Fruit fly (Drosophila melanogaster) whole organism, pupa: ENCODE results near the gene CG10804.

Experiments used
- CG10348 ChIP-seq: fragments of 200-800 bp; sonication (Bioruptor generic); IDR thresholded peaks from 2 replicates; pipeline ENCODE4 v1.3.6; 2022; ENCODE audit warnings: missing biosample characterization, missing genetic modification characterization
- CG12605 ChIP-seq: fragments of 200-800 bp; sonication (Bioruptor generic); IDR thresholded peaks from 2 replicates; pipeline ENCODE4 v1.3.6; 2022; ENCODE audit warnings: missing biosample characterization, missing genetic modification characterization
- CG13204 ChIP-seq: fragments of 200-800 bp; sonication (Bioruptor generic); optimal IDR thresholded peaks from 2 replicates; lab custom pipeline; 2018; ENCODE audit warnings: missing biosample characterization, mild to moderate bottlenecking, missing genetic modification characterization, moderate library complexity
- CG14655 ChIP-seq: fragments of 200-800 bp; sonication (Bioruptor generic); optimal IDR thresholded peaks from 3 replicates; lab custom pipeline; 2017; ENCODE audit warnings: mild to moderate bottlenecking, missing biosample characterization, missing genetic modification reagents, missing genetic modification characterization
- CG15710 ChIP-seq: fragments of 200-800 bp; sonication (Bioruptor generic); optimal IDR thresholded peaks from 2 replicates; lab custom pipeline; 2018; ENCODE audit warnings: missing biosample characterization, mild to moderate bottlenecking, missing genetic modification characterization, moderate library complexity
- CG17806 ChIP-seq: fragments of 200-800 bp; sonication (Bioruptor generic); optimal IDR thresholded peaks from 2 replicates; lab custom pipeline; 2018; ENCODE audit warnings: missing biosample characterization, mild to moderate bottlenecking, missing genetic modification characterization, moderate library complexity
- CG32121 ChIP-seq: fragments of 200-800 bp; sonication (Bioruptor generic); IDR thresholded peaks from 2 replicates; pipeline ENCODE4 v1.3.6; 2022; ENCODE audit warnings: missing biosample characterization, missing genetic modification characterization
- CG34367 ChIP-seq: fragments of 200-800 bp; sonication (Bioruptor generic); optimal IDR thresholded peaks from 2 replicates; lab custom pipeline; 2018; ENCODE audit warnings: missing biosample characterization, mild to moderate bottlenecking, missing genetic modification characterization
- CG4496 ChIP-seq: fragments of 200-800 bp; sonication (Bioruptor generic); IDR thresholded peaks from 3 replicates; pipeline ENCODE4 v1.3.6; 2022; ENCODE audit warnings: missing biosample characterization, missing genetic modification characterization
- CG8159 ChIP-seq: fragments of 200-800 bp; sonication (Bioruptor generic); optimal IDR thresholded peaks from 3 replicates; lab custom pipeline; 2018; ENCODE audit warnings: missing biosample characterization, mild to moderate bottlenecking, missing genetic modification characterization, moderate library complexity
- CG8301 ChIP-seq: fragments of 200-800 bp; sonication (Bioruptor generic); optimal IDR thresholded peaks from 2 replicates; lab custom pipeline; 2018; ENCODE audit warnings: missing biosample characterization, mild to moderate bottlenecking, missing genetic modification characterization
- CG9948 ChIP-seq: fragments of 200-800 bp; sonication (Bioruptor generic); optimal IDR thresholded peaks from 2 replicates; lab custom pipeline; 2018; ENCODE audit warnings: missing biosample characterization, mild to moderate bottlenecking, missing genetic modification characterization, moderate library complexity
- D1 ChIP-seq: fragments of 200-800 bp; sonication (Bioruptor generic); optimal IDR thresholded peaks from 2 replicates; lab custom pipeline; 2018; ENCODE audit warnings: missing biosample characterization, mild to moderate bottlenecking, missing genetic modification characterization, moderate library complexity
- EcR ChIP-seq: fragments of 200-800 bp; sonication (Bioruptor generic); optimal IDR thresholded peaks from 3 replicates; lab custom pipeline; 2019; ENCODE audit warnings: missing biosample characterization, missing genetic modification characterization, mild to moderate bottlenecking, moderate library complexity, missing genetic modification reagents
- Ets98B ChIP-seq: fragments of 200-800 bp; sonication (Bioruptor generic); IDR thresholded peaks from 2 replicates; pipeline ENCODE4 v1.3.6; 2022; ENCODE audit warnings: missing biosample characterization, missing genetic modification characterization
- Pif1A ChIP-seq: fragments of 200-800 bp; sonication (Bioruptor generic); optimal IDR thresholded peaks from 3 replicates; lab custom pipeline; 2016; ENCODE audit warnings: missing biosample characterization, missing genetic modification characterization
- Pif1B ChIP-seq: fragments of 200-800 bp; sonication (Bioruptor generic); optimal IDR thresholded peaks from 3 replicates; lab custom pipeline; 2016; ENCODE audit warnings: missing biosample characterization, missing genetic modification characterization
- Snoo ChIP-seq: fragments of 200-800 bp; sonication (Bioruptor generic); optimal IDR thresholded peaks from 3 replicates; lab custom pipeline; 2017; ENCODE audit warnings: missing biosample characterization, mild to moderate bottlenecking, missing genetic modification characterization, inconsistent platforms
- fd96Ca ChIP-seq: fragments of 200-800 bp; sonication (Bioruptor generic); IDR thresholded peaks from 3 replicates; pipeline ENCODE4 v1.3.6; 2022; ENCODE audit warnings: missing biosample characterization, missing genetic modification characterization
- gl ChIP-seq: fragments of 200-800 bp; sonication (Bioruptor generic); optimal IDR thresholded peaks from 2 replicates; lab custom pipeline; 2018; ENCODE audit warnings: missing biosample characterization, mild to moderate bottlenecking, missing genetic modification characterization
- rn ChIP-seq: fragments of 200-800 bp; sonication (Bioruptor generic); IDR thresholded peaks from 2 replicates; pipeline ENCODE4 v1.3.6; 2022; ENCODE audit warnings: missing biosample characterization, missing genetic modification characterization

CG10804 gene

DNA sequence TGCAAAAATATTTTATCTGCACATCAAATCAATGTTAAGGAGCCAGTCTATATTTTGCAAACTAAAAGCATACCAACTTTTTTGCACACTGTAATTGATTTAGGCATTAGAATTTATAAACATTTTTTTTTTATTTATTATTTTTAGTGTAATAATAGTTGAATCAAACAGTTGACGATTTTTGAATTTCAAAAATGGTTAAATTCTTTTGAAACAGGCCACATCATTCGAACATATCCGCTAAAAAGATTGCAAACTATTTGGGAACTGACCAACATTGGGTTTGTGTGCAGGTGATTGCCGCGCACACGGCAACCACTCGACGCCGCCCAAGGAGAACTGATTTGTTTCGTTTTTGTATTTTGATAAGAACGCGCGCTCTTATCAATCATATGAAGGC lies 37.3 kb downstream of the CG10804 start:
- TF ChIP-seq CG12605 (GFP tag; lab: Robert Waterston, UW) (no peak), Pif1A (GFP tag; lab: Kevin White, UChicago) (no peak), Snoo (tag; lab: Kevin White, UChicago) (peak; percentile 7), EcR (GFP tag; lab: Kevin White, UChicago) (no peak)

DNA sequence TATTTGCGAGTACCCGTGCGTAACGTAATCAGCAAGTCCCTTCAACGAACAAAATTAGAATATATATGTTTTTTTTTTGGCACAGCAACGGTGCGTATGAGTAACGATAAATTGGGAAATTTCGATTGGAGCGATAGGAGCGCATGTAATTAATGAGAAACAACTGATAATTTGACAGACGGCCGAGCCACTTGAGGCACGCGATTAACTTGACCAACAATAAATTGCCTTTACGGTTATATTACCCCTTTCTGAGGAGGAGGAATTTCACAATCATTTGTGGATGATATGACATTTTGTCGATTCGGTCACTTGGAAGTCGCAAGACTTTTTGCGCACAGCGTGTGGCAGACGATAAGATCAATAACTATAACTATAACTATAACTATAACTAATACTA lies 38.2 kb downstream of the CG10804 start:
- TF ChIP-seq CG15710 (tag; lab: Kevin White, UChicago) = no peak
- no peak for TF ChIP-seq CG14655 (GFP tag; lab: Kevin White, UChicago)
- TF ChIP-seq CG10348 (GFP tag; lab: Robert Waterston, UW) = no peak
- TF ChIP-seq Ets98B (GFP tag; lab: Robert Waterston, UW) = no peak
- no peak for TF ChIP-seq fd96Ca (GFP tag; lab: Robert Waterston, UW)
- TF ChIP-seq CG12605 (GFP tag; lab: Robert Waterston, UW) = no peak
- no peak for TF ChIP-seq EcR (GFP tag; lab: Kevin White, UChicago)
- TF ChIP-seq gl (tag; lab: Kevin White, UChicago) = no peak
- TF ChIP-seq rn = no peak
- TF ChIP-seq CG8159 (tag; lab: Kevin White, UChicago) = no peak
- no peak for TF ChIP-seq CG4496 (GFP tag; lab: Robert Waterston, UW)
- no peak for TF ChIP-seq CG9948 (tag; lab: Kevin White, UChicago)
- TF ChIP-seq Pif1B (GFP tag; lab: Kevin White, UChicago) = no peak
- no peak for TF ChIP-seq CG32121 (GFP tag; lab: Robert Waterston, UW)
- TF ChIP-seq CG13204 (GFP tag; lab: Kevin White, UChicago) = no peak

DNA sequence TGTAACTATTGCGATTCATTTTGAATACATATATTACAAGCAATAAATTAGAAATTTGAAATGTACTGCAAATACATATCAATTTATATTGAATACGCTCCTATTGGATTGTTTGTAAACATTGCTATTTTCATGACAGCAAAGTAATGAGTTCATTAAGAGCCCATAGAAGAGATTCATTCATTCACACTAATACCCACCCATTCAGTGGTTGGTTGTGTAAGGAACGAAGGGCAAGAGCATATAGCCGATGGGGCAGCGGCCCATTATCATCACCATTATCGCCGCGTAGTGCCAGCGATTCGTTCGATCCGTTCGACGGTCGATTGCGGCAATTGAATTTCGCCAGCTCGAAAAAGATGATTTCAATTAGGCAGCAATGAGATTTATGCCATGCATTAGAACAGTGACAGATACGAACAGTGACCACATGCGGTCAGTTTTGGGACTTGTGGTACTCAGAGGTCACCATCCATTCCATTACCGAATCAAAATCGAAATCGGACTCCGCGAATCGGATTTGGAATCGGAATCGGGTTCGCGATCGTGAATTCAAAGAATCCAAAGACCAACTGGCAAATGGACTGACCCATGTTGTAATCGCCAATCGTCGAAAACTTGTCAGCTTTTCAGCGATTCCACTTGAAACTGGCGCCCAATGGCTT lies 39.4 kb downstream of the CG10804 start:
- TF ChIP-seq Pif1A (GFP tag; lab: Kevin White, UChicago) = no peak
- TF ChIP-seq CG13204 (GFP tag; lab: Kevin White, UChicago) = no peak
- TF ChIP-seq CG34367 (tag; lab: Kevin White, UChicago) = no peak
- TF ChIP-seq gl (tag; lab: Kevin White, UChicago) = no peak
- TF ChIP-seq Snoo (tag; lab: Kevin White, UChicago) = no peak
- no peak for TF ChIP-seq rn
- no peak for TF ChIP-seq fd96Ca (GFP tag; lab: Robert Waterston, UW)
- TF ChIP-seq CG14655 (GFP tag; lab: Kevin White, UChicago) = no peak
- TF ChIP-seq CG17806 (tag; lab: Kevin White, UChicago) = no peak
- no peak for TF ChIP-seq CG8159 (tag; lab: Kevin White, UChicago)
- TF ChIP-seq CG32121 (GFP tag; lab: Robert Waterston, UW) = no peak
- no peak for TF ChIP-seq CG15710 (tag; lab: Kevin White, UChicago)
- no peak for TF ChIP-seq CG4496 (GFP tag; lab: Robert Waterston, UW)
- TF ChIP-seq, all 21 proteins: peak for 0

DNA sequence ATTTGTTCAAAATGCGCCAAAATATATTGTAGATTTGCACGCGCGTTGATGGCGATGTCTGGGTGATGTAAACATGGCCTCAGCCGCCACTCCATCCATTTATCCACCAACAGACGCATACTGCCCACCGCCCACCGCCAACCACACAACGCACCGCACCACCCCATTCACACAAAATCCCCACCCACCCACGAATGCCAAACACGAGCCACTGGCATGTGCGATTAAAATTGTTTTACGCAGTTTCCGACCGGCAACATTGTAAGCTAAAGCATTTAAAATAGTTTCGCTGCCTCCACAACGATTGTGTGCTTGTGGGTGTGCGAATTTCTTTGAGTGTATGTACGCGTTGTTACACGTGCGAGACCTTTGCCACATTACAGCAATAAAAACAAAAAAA lies 41.6 kb downstream of the CG10804 start:
- TF ChIP-seq CG4496 (GFP tag; lab: Robert Waterston, UW) = 0 out of 3 replicates have a peak, but pooled peaks have one; percentile 30
- peak; percentile 52 for TF ChIP-seq CG32121 (GFP tag; lab: Robert Waterston, UW)
- TF ChIP-seq D1 (tag; lab: Kevin White, UChicago) = no peak

DNA sequence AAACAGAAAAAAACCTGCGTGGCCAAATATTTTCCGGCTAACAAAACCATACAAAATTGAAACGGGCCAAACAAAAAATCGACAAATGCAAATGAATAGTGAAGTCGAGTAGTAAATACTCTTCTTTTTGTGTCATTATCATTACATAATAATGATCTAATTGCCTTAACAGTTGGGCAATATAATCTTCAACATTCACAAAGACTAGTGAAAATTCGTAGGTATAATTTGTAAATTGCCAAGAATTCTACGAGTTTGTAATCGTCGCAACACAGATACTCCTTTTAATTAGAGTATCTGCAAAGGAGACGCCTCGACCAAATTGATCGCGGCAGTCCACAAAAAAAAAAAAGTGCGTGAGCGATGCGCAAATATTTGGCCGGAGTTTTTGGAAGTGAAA lies 44.6 kb downstream of the CG10804 start:
- TF ChIP-seq CG12605 (GFP tag; lab: Robert Waterston, UW) (no peak), CG17806 (tag; lab: Kevin White, UChicago) (peak; percentile 3), Snoo (tag; lab: Kevin White, UChicago) (no peak), D1 (tag; lab: Kevin White, UChicago) (no peak)

DNA sequence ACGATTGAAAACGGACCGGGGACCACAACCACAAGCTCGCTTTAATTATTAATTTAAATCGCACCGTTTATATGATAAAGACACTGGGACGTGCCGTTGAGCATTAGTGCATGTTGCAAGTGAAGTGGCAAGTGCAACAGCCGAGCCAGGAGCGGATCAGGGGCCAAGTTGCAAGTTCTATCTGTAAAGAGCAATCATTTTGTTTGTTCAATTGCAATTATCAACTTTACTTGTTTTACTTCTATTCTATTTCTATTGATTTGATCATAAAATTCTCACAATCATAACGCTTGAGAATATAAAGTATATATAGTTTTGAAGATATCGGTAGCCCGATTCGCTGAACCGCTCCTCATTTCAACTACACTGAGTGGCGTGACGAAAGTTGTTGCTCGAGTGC lies 45.9 kb downstream of the CG10804 start:
- TF ChIP-seq CG9948 (tag; lab: Kevin White, UChicago) (peak; percentile 49), CG10348 (GFP tag; lab: Robert Waterston, UW) (no peak), Pif1B (GFP tag; lab: Kevin White, UChicago) (peak; percentile 43), CG12605 (GFP tag; lab: Robert Waterston, UW) (no peak), CG34367 (tag; lab: Kevin White, UChicago) (peak; percentile 17), gl (tag; lab: Kevin White, UChicago) (peak; percentile 8), CG15710 (tag; lab: Kevin White, UChicago) (peak; percentile 59), rn (no peak), fd96Ca (GFP tag; lab: Robert Waterston, UW) (no peak), CG8301 (tag; lab: Kevin White, UChicago) (peak; percentile 59), Ets98B (GFP tag; lab: Robert Waterston, UW) (no peak), Pif1A (GFP tag; lab: Kevin White, UChicago) (peak; percentile 44), D1 (tag; lab: Kevin White, UChicago) (no peak), CG13204 (GFP tag; lab: Kevin White, UChicago) (no peak), CG4496 (GFP tag; lab: Robert Waterston, UW) (no peak), Snoo (tag; lab: Kevin White, UChicago) (no peak), CG32121 (GFP tag; lab: Robert Waterston, UW) (no peak), CG17806 (tag; lab: Kevin White, UChicago) (peak; percentile 56), CG14655 (GFP tag; lab: Kevin White, UChicago) (peak; percentile 70), EcR (GFP tag; lab: Kevin White, UChicago) (no peak), CG8159 (tag; lab: Kevin White, UChicago) (peak; percentile 61)
